Fruit fly (Drosophila melanogaster) whole organism: ENCODE measurements around the gene Taf1.

Source experiments
- CG8478 ChIP-seq: fragments of >200 bp; optimal IDR thresholded peaks from 2 replicates; lab custom pipeline; 2018; ENCODE audit warnings: inconsistent platforms
- Dll ChIP-seq: fragments of >200 bp; optimal IDR thresholded peaks from 2 replicates; lab custom pipeline; 2017
- EcR ChIP-seq, 2 experiments: fragments of >200 bp; optimal IDR thresholded peaks; 2 replicates each; lab custom pipeline; 2017; ENCODE audit warnings: missing biosample characterization in 2 of 2, missing genetic modification characterization in 2 of 2, missing genetic modification reagents in 2 of 2
- pan ChIP-seq: fragments of >200 bp; optimal IDR thresholded peaks from 2 replicates; lab custom pipeline; 2017
- psq ChIP-seq: fragments of >200 bp; optimal IDR thresholded peaks from 2 replicates; lab custom pipeline; 2017
- usp ChIP-seq: fragments of >200 bp; optimal IDR thresholded peaks from 2 replicates; lab custom pipeline; 2017; ENCODE audit warnings: missing biosample characterization, missing genetic modification characterization, mixed read lengths

Taf1 gene

DNA sequence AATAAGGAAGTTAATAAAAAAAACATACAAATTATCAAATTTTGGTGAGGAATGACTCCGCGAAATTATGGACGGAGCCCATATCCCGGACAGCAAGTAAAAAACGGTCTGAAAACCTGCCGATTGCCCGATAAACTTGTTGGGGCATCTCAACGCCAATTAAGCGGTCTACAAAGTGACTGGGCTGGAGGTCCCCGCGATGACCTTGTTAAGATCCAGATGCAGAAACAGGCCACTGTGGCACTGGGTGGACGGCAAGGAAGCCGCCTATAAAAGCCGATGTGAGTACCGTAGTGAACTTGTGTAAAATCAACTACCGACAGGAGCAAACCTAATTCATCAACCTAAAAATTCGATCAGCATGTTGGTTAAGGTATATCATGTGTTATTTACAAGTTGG lies 37.5 kb downstream of the Taf1 start, which contains the start of gene Edg84A:
Gene Edg84A, plus strand, starts transcription at position 301 of the 400 bp plus-strand sequence.
- TF ChIP-seq EcR (GFP tag; optimal IDR thresholded peaks at IDR 0.05; lab: Kevin White, UChicago) (no peak), pan (no peak), usp (GFP tag; lab: Kevin White, UChicago) (no peak), Dll (no peak), CG8478 (lab: Kevin White, UChicago) (no peak), psq (lab: Kevin White, UChicago) (no peak)

DNA sequence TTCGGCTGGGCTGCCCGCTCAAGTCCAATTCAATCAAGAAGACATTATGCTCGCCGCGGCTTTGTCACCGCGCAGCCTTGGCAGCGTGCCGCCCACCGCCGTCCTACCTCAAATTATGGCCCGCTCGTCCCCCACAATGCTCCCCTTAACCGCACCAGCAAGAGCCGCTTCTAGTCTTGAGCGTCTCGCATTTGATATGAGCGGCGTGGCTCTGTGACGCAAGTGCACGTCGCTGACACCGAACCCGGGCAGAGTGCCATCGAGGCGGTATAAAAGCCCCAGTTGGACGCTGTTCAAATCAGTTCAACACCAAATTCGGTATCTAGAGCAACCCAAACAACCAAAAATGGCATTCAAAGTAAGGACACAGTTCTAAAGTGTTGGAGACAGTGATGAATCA lies 39.7 kb downstream of the Taf1 start, which contains the start of gene Ccp84Ag:
Gene Ccp84Ag, plus strand, starts transcription at position 301 of the 400 bp plus-strand sequence.
- TF ChIP-seq usp (GFP tag; lab: Kevin White, UChicago) (no peak), Dll (no peak)

DNA sequence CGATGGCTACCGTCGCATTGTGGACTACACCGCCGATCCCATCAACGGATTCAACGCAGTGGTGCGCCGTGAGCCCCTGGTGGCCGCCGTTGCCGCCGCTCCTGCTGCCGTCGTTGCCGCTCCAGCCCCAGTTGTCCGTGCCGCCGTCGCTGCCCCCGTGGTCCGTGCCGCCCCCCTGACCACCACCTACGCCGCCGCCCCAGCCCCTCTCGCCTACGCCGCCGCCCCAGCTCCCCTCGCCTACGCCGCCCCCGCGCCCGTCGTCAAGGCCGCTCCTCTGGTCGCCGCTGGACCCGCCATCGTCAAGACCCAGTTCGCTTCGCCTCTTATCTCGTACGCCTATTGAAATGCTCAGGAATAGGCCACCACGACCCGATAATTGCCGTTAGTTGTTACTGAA lies 40.5 kb downstream of the Taf1 start:
- TF ChIP-seq psq (lab: Kevin White, UChicago) = no peak
- no peak for TF ChIP-seq EcR (GFP tag; optimal IDR thresholded peaks at IDR 0.05; lab: Kevin White, UChicago)
- TF ChIP-seq Dll = no peak
- no peak for TF ChIP-seq CG8478 (lab: Kevin White, UChicago)
- TF ChIP-seq usp (GFP tag; lab: Kevin White, UChicago) = no peak
- no peak for TF ChIP-seq pan

DNA sequence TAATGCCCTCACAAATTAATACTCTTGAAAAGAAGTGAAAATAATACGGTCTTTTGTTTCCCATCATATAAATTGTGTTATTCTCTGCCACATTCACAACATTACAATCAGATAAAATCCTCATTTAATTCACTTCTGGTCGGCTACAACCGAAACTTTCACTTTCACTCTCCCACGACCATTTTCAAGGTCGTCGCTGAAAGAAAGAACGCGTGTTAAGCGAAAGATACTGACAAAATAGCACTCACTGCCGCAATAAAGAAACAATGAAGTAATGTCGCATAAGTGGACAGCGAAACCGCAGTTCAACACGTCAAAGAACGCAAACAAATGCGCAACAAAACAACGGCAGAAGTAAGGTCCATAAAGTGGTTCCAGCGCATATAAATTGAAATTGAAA lies 41.5 kb downstream of the Taf1 start:
- no peak for TF ChIP-seq CG8478 (lab: Kevin White, UChicago)
- no peak for TF ChIP-seq psq (lab: Kevin White, UChicago)
- TF ChIP-seq Dll = no peak
- no peak for TF ChIP-seq pan
- no peak for TF ChIP-seq EcR (GFP tag; optimal IDR thresholded peaks at IDR 0.05; lab: Kevin White, UChicago)
- no peak for TF ChIP-seq usp (GFP tag; lab: Kevin White, UChicago)

DNA sequence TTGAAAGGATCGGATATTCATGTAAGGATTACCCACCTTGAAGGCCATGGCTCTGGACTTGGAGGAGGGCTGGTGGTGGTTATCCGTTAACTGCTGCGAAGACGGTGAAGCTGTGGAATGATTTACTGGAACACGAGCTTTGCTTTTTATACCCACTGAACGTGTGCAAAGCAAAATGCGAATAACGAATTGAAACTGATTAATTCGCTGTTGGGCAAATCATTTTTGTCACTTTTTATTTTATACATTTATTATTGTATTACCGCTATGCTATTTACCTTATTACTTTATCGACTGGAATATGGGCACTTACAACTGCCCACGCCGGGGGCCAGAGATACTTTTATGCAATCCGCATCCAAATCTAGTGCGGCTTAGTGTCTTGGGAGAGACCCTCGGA lies 43.5 kb downstream of the Taf1 start, which contains the start of gene Ccp84Af:
Gene Ccp84Af, minus strand, starts transcription at position 101 of the 400 bp plus-strand sequence.
- TF ChIP-seq usp (GFP tag; lab: Kevin White, UChicago) (no peak), EcR (GFP tag; optimal IDR thresholded peaks at IDR 0.05; lab: Kevin White, UChicago) (no peak), psq (lab: Kevin White, UChicago) (no peak), Dll (no peak), pan (no peak), CG8478 (lab: Kevin White, UChicago) (no peak)

DNA sequence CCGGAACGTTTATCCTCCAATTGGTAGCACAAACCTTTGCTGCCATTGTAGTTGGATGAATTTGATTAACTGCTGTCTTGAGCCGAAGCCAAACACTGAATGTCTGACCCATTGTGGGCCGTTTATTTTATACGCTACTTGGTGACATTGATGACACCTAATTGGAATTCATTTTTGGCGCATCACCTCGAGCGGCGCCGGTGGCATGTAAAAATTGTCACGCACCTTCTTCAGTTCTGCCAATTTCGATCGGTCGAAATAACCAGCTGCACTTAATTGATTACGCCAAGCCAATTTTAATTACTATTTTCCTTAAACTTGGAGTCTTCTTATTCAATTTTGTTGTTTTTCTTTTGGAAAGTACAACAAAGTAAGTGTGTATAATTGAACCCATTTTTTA lies 45.0 kb downstream of the Taf1 start, which contains the start of gene Ccp84Ae:
Gene Ccp84Ae, minus strand, starts transcription at position 101 of the 400 bp plus-strand sequence.
- no peak for TF ChIP-seq psq (lab: Kevin White, UChicago)
- no peak for TF ChIP-seq pan
- no peak for TF ChIP-seq EcR (GFP tag; optimal IDR thresholded peaks at IDR 0.05; lab: Kevin White, UChicago)
- TF ChIP-seq Dll = no peak
- no peak for TF ChIP-seq CG8478 (lab: Kevin White, UChicago)
- TF ChIP-seq usp (GFP tag; lab: Kevin White, UChicago) = no peak

DNA sequence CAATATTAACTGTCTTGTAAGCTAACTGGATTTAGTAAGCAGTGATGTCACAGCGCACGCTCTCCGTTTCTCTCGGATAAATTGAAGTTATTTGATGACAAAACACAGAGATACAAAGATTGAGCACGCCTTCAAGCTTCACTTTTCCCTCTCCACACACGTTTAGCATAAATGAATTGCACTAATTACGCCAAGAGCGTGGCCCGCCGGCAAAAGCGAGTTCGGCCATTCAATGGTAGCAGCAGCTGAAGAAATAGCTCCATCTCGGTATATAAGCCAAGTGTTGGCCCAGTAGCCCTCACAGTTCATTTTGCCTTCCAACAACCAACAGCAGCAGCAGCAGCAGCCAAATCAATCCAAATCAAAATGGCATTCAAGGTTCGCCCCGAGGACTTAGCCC lies 45.7 kb downstream of the Taf1 start, which contains the start of gene Ccp84Ad:
Gene Ccp84Ad, plus strand, starts transcription at position 301 of the 400 bp plus-strand sequence.
- no peak for TF ChIP-seq pan
- TF ChIP-seq Dll = no peak
- TF ChIP-seq usp (GFP tag; lab: Kevin White, UChicago) = no peak
- no peak for TF ChIP-seq EcR (GFP tag; optimal IDR thresholded peaks at IDR 0.05; lab: Kevin White, UChicago)
- TF ChIP-seq psq (lab: Kevin White, UChicago) = no peak
- no peak for TF ChIP-seq CG8478 (lab: Kevin White, UChicago)

DNA sequence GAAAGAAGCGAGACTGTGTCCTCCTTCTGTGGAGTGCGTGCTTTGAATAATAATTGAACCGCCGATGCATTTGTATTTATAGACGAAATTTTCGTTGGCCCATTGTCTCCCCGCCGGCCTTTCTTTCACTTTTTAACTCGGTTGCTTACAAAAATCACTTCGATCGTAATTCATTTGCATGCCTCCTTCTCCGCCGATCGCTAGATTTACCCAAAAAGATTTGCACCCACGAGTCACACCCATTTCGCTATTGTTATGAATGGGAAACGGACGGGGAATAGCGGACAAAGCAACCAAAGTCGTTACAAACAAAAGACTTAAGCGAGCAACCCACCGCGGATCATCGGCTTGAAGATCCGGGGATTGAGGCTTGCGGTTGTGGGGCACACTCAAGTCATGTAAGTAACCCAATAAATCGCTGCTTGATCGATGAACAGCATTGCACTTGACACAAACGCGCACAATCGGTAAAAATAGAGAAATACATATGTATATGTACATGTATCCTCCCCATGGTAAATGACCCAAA lies 49.6 kb downstream of the Taf1 start, which contains the start of gene Ccp84Ac:
Gene Ccp84Ac, minus strand, starts transcription at position 51 of the 529 bp plus-strand sequence.
- TF ChIP-seq Dll (no peak), usp (GFP tag; lab: Kevin White, UChicago) (no peak), EcR (GFP tag; optimal IDR thresholded peaks at IDR 0.05; lab: Kevin White, UChicago) (no peak), CG8478 (lab: Kevin White, UChicago) (no peak), psq (lab: Kevin White, UChicago) (no peak)

DNA sequence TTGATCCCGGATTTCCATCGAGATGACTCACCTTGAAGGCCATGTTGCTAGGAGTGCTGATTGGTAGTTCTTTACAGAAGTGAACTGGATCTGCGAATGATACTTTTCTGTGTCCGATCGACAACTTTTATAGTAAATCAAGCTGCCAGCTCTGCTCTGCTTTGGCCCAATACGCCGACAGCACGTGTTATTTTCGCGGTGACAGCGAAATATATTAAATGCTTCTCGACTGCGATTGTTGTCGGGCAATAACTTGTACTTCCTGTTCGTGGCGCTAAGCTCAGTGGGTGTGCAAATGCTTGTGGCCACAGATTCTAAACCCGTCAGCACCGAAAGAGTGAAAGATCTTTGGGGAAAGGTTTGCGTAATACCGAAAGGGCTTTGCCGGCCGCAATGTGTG lies 56.1 kb downstream of the Taf1 start, which contains the start of gene Ccp84Ab:
Gene Ccp84Ab, minus strand, starts transcription at position 101 of the 400 bp plus-strand sequence.
- no peak for TF ChIP-seq Dll
- TF ChIP-seq CG8478 (lab: Kevin White, UChicago) = no peak
- no peak for TF ChIP-seq pan
- TF ChIP-seq usp (GFP tag; lab: Kevin White, UChicago) = no peak
- TF ChIP-seq psq (lab: Kevin White, UChicago) = no peak
- TF ChIP-seq EcR (GFP tag; optimal IDR thresholded peaks at IDR 0.05; lab: Kevin White, UChicago) = no peak

DNA sequence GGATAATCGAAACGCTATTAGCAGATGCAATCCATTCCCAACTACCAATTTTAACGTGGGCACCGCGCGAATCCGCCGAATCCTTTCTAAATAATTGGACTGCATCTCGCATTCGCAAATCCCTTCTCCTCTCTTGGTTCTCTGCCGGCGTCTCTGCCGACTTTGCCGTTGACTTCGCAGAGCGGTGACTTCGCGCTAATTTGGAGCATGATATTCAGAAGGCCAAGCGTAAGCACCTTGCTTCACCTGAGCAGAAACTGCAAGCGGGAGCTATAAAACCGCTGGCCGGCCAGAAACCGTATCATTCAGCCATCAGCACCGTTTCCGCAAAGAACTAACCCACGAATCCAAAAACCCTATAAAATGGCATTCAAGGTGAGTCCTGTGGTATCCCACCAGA lies 57.1 kb downstream of the Taf1 start, which contains the start of gene Ccp84Aa:
Gene Ccp84Aa, plus strand, starts transcription at position 301 of the 400 bp plus-strand sequence.
- no peak for TF ChIP-seq EcR (GFP tag; optimal IDR thresholded peaks at IDR 0.05; lab: Kevin White, UChicago)
- TF ChIP-seq psq (lab: Kevin White, UChicago) = no peak
- no peak for TF ChIP-seq usp (GFP tag; lab: Kevin White, UChicago)
- TF ChIP-seq Dll = no peak
- TF ChIP-seq CG8478 (lab: Kevin White, UChicago) = no peak
- no peak for TF ChIP-seq pan
